Fruit fly (Drosophila melanogaster) whole organism, embryonic: ENCODE data around the gene CG34298.
A peak's percentile ranks its signal among the peaks of the same experiment; 100 is the strongest.

Experiments
- Antp ChIP-seq: fragments of 200-800 bp; sonication (Bioruptor generic); optimal IDR thresholded peaks from 3 replicates; lab custom pipeline; 2016; ENCODE audit warnings: missing biosample characterization, missing genetic modification characterization
- Atf3 ChIP-seq: fragments of 200-800 bp; sonication (Bioruptor generic); optimal IDR thresholded peaks from 3 replicates; lab custom pipeline; 2016; ENCODE audit warnings: missing biosample characterization, missing genetic modification characterization
- CG1024 ChIP-seq: fragments of 200-800 bp; sonication (Bioruptor generic); IDR thresholded peaks from 2 replicates; pipeline ENCODE4 v1.3.6; 2022; ENCODE audit warnings: missing biosample characterization, missing genetic modification characterization
- CG11093 ChIP-seq: fragments of 200-800 bp; sonication (Bioruptor generic); IDR thresholded peaks from 3 replicates; pipeline ENCODE4 v1.3.6; 2022; ENCODE audit warnings: missing biosample characterization, missing genetic modification characterization
- CG14441 ChIP-seq: fragments of 200-800 bp; sonication (Bioruptor generic); IDR thresholded peaks from 2 replicates; pipeline ENCODE4 v1.3.6; 2022; ENCODE audit warnings: missing biosample characterization, missing genetic modification characterization
- CG16863 ChIP-seq: fragments of 200-800 bp; sonication (Bioruptor generic); optimal IDR thresholded peaks from 3 replicates; lab custom pipeline; 2016; ENCODE audit warnings: missing biosample characterization, missing genetic modification characterization
- CG18476 ChIP-seq: fragments of 200-800 bp; sonication (Bioruptor generic); optimal IDR thresholded peaks from 2 replicates; lab custom pipeline; 2016; ENCODE audit warnings: missing biosample characterization, mild to moderate bottlenecking, missing genetic modification characterization
- CG2120 ChIP-seq: fragments of 200-800 bp; sonication (Bioruptor generic); optimal IDR thresholded peaks from 3 replicates; lab custom pipeline; 2016; ENCODE audit warnings: missing biosample characterization, missing genetic modification characterization
- CG31224 ChIP-seq: fragments of 200-800 bp; sonication (Bioruptor generic); IDR thresholded peaks from 2 replicates; pipeline ENCODE4 v1.3.6; 2022; ENCODE audit warnings: missing biosample characterization, missing genetic modification characterization
- CG33557 ChIP-seq: fragments of 200-800 bp; sonication (Bioruptor generic); optimal IDR thresholded peaks from 2 replicates; lab custom pipeline; 2019; ENCODE audit warnings: missing biosample characterization, mild to moderate bottlenecking, missing genetic modification characterization, moderate library complexity
- CG4617 ChIP-seq: fragments of 200-800 bp; sonication (Bioruptor generic); optimal IDR thresholded peaks from 3 replicates; lab custom pipeline; 2016; ENCODE audit warnings: missing biosample characterization, missing genetic modification characterization, borderline replicate concordance
- CG4707 ChIP-seq: fragments of 200-800 bp; sonication (Bioruptor generic); optimal IDR thresholded peaks from 2 replicates; lab custom pipeline; 2018; ENCODE audit warnings: missing biosample characterization, mild to moderate bottlenecking, missing genetic modification characterization, moderate library complexity
- CG6654 ChIP-seq: fragments of 200-800 bp; sonication (Bioruptor generic); optimal IDR thresholded peaks from 2 replicates; lab custom pipeline; 2017; ENCODE audit warnings: missing biosample characterization, mild to moderate bottlenecking, missing genetic modification characterization
- CG6683 ChIP-seq: fragments of 200-800 bp; sonication (Bioruptor generic); optimal IDR thresholded peaks from 2 replicates; lab custom pipeline; 2017; ENCODE audit warnings: missing biosample characterization, mild to moderate bottlenecking, missing genetic modification characterization, missing genetic modification reagents
- CG8765 ChIP-seq: fragments of 200-800 bp; sonication (Bioruptor generic); IDR thresholded peaks from 2 replicates; pipeline ENCODE4 v1.3.6; 2022; ENCODE audit warnings: missing biosample characterization, missing genetic modification characterization
- CG8924 ChIP-seq: fragments of 200-800 bp; optimal IDR thresholded peaks from 3 replicates; lab custom pipeline; 2019; ENCODE audit warnings: missing biosample characterization, mild to moderate bottlenecking, missing genetic modification characterization, moderate library complexity
- CG9609 ChIP-seq: fragments of 200-800 bp; sonication (Bioruptor generic); optimal IDR thresholded peaks from 3 replicates; lab custom pipeline; 2016; ENCODE audit warnings: missing biosample characterization, missing genetic modification characterization
- Chrac-16 ChIP-seq: fragments of 200-800 bp; sonication (Bioruptor generic); optimal IDR thresholded peaks from 3 replicates; lab custom pipeline; 2016; ENCODE audit warnings: missing biosample characterization, missing genetic modification characterization
- CrebB ChIP-seq: fragments of 200-800 bp; sonication (Bioruptor generic); optimal IDR thresholded peaks from 3 replicates; lab custom pipeline; 2018; ENCODE audit warnings: missing biosample characterization, mild to moderate bottlenecking, missing genetic modification characterization
- Doc3 ChIP-seq: fragments of 200-800 bp; sonication (Bioruptor generic); IDR thresholded peaks from 3 replicates; pipeline ENCODE4 v1.3.6; 2022; ENCODE audit warnings: missing biosample characterization, missing genetic modification characterization; ENCODE audit not compliant: partially characterized antibody
- Fer2 ChIP-seq: fragments of 200-800 bp; sonication (Bioruptor generic); optimal IDR thresholded peaks from 2 replicates; lab custom pipeline; 2018; ENCODE audit warnings: missing biosample characterization, mild to moderate bottlenecking, missing genetic modification characterization, moderate library complexity
- HmgZ ChIP-seq: fragments of 200-800 bp; sonication (Bioruptor generic); optimal IDR thresholded peaks from 2 replicates; lab custom pipeline; 2018; ENCODE audit warnings: missing biosample characterization, mild to moderate bottlenecking, missing genetic modification characterization
- Hr3 ChIP-seq: fragments of 200-800 bp; sonication (Bioruptor generic); optimal IDR thresholded peaks from 3 replicates; lab custom pipeline; 2016; ENCODE audit warnings: missing biosample characterization, missing genetic modification characterization
- Hr51 ChIP-seq, 2 experiments: fragments of 200-800 bp; sonication (Bioruptor generic); optimal IDR thresholded peaks; 2 replicates in 1 of 2; 3 replicates in 1 of 2; lab custom pipeline; 2016 to 2018; ENCODE audit warnings: missing biosample characterization in 2 of 2, missing genetic modification characterization in 2 of 2, mild to moderate bottlenecking in 1 of 2, moderate library complexity in 1 of 2
- Neu2 ChIP-seq: fragments of 200-800 bp; sonication (Bioruptor generic); optimal IDR thresholded peaks from 3 replicates; lab custom pipeline; 2016; ENCODE audit warnings: missing biosample characterization, missing genetic modification characterization, borderline replicate concordance
- Nf-YC ChIP-seq: fragments of 200-800 bp; optimal IDR thresholded peaks from 3 replicates; lab custom pipeline; 2019; ENCODE audit warnings: missing biosample characterization, mild to moderate bottlenecking, missing genetic modification characterization, moderate library complexity
- Opbp ChIP-seq: fragments of 200-800 bp; sonication (Bioruptor generic); IDR thresholded peaks from 3 replicates; pipeline ENCODE4 v1.3.6; 2022; ENCODE audit warnings: missing biosample characterization, missing genetic modification characterization; ENCODE audit not compliant: partially characterized antibody
- Side ChIP-seq: fragments of 200-800 bp; sonication (Bioruptor generic); optimal IDR thresholded peaks from 2 replicates; lab custom pipeline; 2016; ENCODE audit warnings: missing biosample characterization, missing genetic modification characterization
- Ssrp ChIP-seq: fragments of 200-800 bp; sonication (Bioruptor generic); optimal IDR thresholded peaks from 2 replicates; lab custom pipeline; 2018; ENCODE audit warnings: missing biosample characterization, mild to moderate bottlenecking, missing genetic modification characterization, moderate library complexity
- ac ChIP-seq: fragments of 200-800 bp; sonication (Bioruptor generic); optimal IDR thresholded peaks from 3 replicates; lab custom pipeline; 2017; ENCODE audit warnings: missing biosample characterization, mild to moderate bottlenecking, missing genetic modification characterization
- ase ChIP-seq: fragments of 200-800 bp; sonication (Bioruptor generic); IDR thresholded peaks from 3 replicates; pipeline ENCODE4 v1.3.6; 2022; ENCODE audit warnings: missing biosample characterization, missing genetic modification characterization
- ci ChIP-seq: fragments of 200-800 bp; sonication (Bioruptor generic); IDR thresholded peaks from 3 replicates; pipeline ENCODE4 v1.3.6; 2022; ENCODE audit warnings: missing biosample characterization, missing genetic modification characterization
- corto ChIP-seq: fragments of 200-800 bp; sonication (Bioruptor generic); optimal IDR thresholded peaks from 2 replicates; lab custom pipeline; 2016; ENCODE audit warnings: missing biosample characterization, mild to moderate bottlenecking, missing genetic modification characterization, moderate library complexity
- fd64A ChIP-seq: fragments of 200-800 bp; sonication (Bioruptor generic); optimal IDR thresholded peaks from 3 replicates; lab custom pipeline; 2018; ENCODE audit warnings: missing biosample characterization, mild to moderate bottlenecking, missing genetic modification characterization
- ham ChIP-seq: fragments of 200-800 bp; sonication (Bioruptor generic); IDR thresholded peaks from 2 replicates; pipeline ENCODE4 v1.3.6; 2022; ENCODE audit warnings: missing biosample characterization, missing genetic modification characterization
- kah ChIP-seq: fragments of 200-800 bp; sonication (Bioruptor generic); optimal IDR thresholded peaks from 2 replicates; lab custom pipeline; 2018; ENCODE audit warnings: missing biosample characterization, mild to moderate bottlenecking, missing genetic modification characterization
- ken ChIP-seq: fragments of 200-800 bp; sonication (Bioruptor generic); IDR thresholded peaks from 3 replicates; pipeline ENCODE4 v1.3.6; 2022; ENCODE audit warnings: missing biosample characterization, missing genetic modification characterization
- luna ChIP-seq: fragments of 200-800 bp; sonication (Bioruptor generic); optimal IDR thresholded peaks from 2 replicates; lab custom pipeline; 2016; ENCODE audit warnings: missing biosample characterization, missing genetic modification characterization
- mirr ChIP-seq: fragments of 200-800 bp; sonication (Bioruptor generic); optimal IDR thresholded peaks from 3 replicates; lab custom pipeline; 2018; ENCODE audit warnings: missing biosample characterization, mild to moderate bottlenecking, missing genetic modification characterization
- mld ChIP-seq: fragments of 200-800 bp; sonication (Bioruptor generic); IDR thresholded peaks from 3 replicates; pipeline ENCODE4 v1.3.6; 2022; ENCODE audit warnings: missing biosample characterization, missing genetic modification characterization; ENCODE audit not compliant: partially characterized antibody
- nmo ChIP-seq: fragments of 200-800 bp; sonication (Bioruptor generic); optimal IDR thresholded peaks from 2 replicates; lab custom pipeline; 2018; ENCODE audit warnings: missing biosample characterization, mild to moderate bottlenecking, missing genetic modification characterization, moderate library complexity
- nom ChIP-seq: fragments of 200-800 bp; sonication (Bioruptor generic); optimal IDR thresholded peaks from 2 replicates; lab custom pipeline; 2017; ENCODE audit warnings: missing biosample characterization, missing genetic modification characterization, mild to moderate bottlenecking, moderate library complexity, missing genetic modification reagents
- pho ChIP-seq: fragments of 200-800 bp; sonication (Bioruptor generic); optimal IDR thresholded peaks from 2 replicates; lab custom pipeline; 2016; ENCODE audit warnings: missing biosample characterization, missing genetic modification characterization
- ranshi ChIP-seq: fragments of 200-800 bp; sonication (Bioruptor generic); IDR thresholded peaks from 2 replicates; pipeline ENCODE4 v1.3.6; 2022; ENCODE audit warnings: missing biosample characterization, missing genetic modification characterization
- row ChIP-seq: fragments of 200-800 bp; sonication (Bioruptor generic); IDR thresholded peaks from 3 replicates; pipeline ENCODE4 v1.3.6; 2022; ENCODE audit warnings: missing biosample characterization, missing genetic modification characterization
- seq ChIP-seq: fragments of 200-800 bp; sonication (Bioruptor generic); IDR thresholded peaks from 2 replicates; pipeline ENCODE4 v1.3.6; 2022; ENCODE audit warnings: missing biosample characterization, missing genetic modification characterization
- sr ChIP-seq: fragments of 200-800 bp; sonication (Bioruptor generic); IDR thresholded peaks from 3 replicates; pipeline ENCODE4 v1.3.6; 2022; ENCODE audit warnings: missing biosample characterization, missing genetic modification characterization
- toy ChIP-seq: fragments of 200-800 bp; sonication (Bioruptor generic); IDR thresholded peaks from 2 replicates; pipeline ENCODE4 v1.3.6; 2022; ENCODE audit warnings: missing biosample characterization, missing genetic modification characterization
- tx ChIP-seq: fragments of 200-800 bp; sonication (Bioruptor generic); optimal IDR thresholded peaks from 2 replicates; lab custom pipeline; 2016; ENCODE audit warnings: missing biosample characterization, missing genetic modification characterization

Gene CG34298

DNA sequence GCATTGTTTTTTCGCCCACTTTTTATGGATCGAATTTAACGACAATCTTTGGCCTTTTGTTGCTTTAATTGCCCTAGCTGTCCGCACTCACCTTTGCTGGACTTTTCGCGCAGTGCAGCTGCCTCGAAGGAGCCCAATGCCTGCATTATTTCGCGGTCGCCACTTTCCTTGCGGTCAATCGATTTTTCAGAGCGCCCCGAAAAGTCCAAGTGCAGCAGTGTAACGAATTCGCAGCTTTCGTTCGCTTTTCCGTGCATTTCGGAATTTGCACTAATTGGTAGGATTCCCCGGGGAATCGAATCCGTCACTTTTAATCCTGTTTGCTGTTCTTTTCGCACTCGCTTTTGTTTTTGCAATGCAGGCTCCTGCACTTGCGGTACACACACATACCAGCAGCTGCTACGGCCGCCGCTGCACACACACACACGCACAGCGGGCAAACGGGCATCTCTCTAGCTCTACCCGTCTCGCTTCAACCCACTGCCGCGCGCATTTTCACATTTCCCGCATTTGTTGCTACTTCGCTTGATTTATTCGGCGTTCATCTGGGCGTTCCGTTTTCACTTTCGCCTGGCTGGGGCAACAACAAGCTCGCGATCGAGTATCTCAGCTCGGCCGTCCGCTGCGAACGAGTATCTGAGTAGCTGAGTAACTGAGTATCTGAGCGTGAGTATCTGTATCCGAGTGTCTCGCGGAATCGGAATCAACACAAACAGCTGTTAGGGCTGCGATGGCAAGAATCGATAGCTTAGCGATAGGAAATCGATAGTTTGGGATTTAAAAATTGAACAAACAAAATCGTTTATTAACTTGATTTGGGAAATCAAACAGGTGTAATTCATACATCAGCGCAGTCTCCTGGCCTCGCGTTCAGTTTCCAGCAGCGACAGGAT is 22.2 kb downstream of the CG34298 start, which contains the start of gene Mgat2 (continued):
- TF ChIP-seq fd64A (GFP tag; lab: Kevin White, UChicago) (peak; percentile 67), Antp (no peak), kah (peak; percentile 58), Nf-YC (peak; percentile 55), Side (peak; percentile 63), CG4707 (GFP tag; lab: Kevin White, UChicago) (peak; percentile 62), CG4617 (GFP tag; lab: Kevin White, UChicago) (peak; percentile 12), nom (peak; percentile 65), HmgZ (peak; percentile 69), CG33557 (peak; percentile 85), ase (GFP tag; lab: Robert Waterston, UW) (no peak), ham (no peak), Hr3 (GFP tag; lab: Kevin White, UChicago) (no peak), ranshi (GFP tag; lab: Robert Waterston, UW) (no peak; the same call in 1 of the 2 replicates), Opbp (GFP tag; lab: Robert Waterston, UW) (peak; percentile 81), row (GFP tag; lab: Robert Waterston, UW) (no peak), ken (GFP tag; lab: Robert Waterston, UW) (no peak), CG8924 (tag; lab: Kevin White, UChicago) (peak; percentile 83), CG6654 (GFP tag; lab: Kevin White, UChicago) (no peak), CG9609 (GFP tag; lab: Kevin White, UChicago) (no peak), CG14441 (GFP tag; lab: Robert Waterston, UW) (no peak), CG31224 (GFP tag; lab: Robert Waterston, UW) (no peak), seq (no peak), CG16863 (GFP tag; lab: Kevin White, UChicago) (peak; percentile 97), nmo (GFP tag; lab: Kevin White, UChicago) (no peak), CG2120 (no peak), Doc3 (peak; percentile 94), pho (GFP tag; lab: Kevin White, UChicago) (no peak), CG6683 (GFP tag; lab: Kevin White, UChicago) (peak; percentile 10), ac (GFP tag; lab: Kevin White, UChicago) (peak; percentile 51), toy (GFP tag; lab: Robert Waterston, UW) (no peak), mld (peak; percentile 77; the same call in 2 of the 3 replicates), Neu2 (GFP tag; lab: Kevin White, UChicago) (no peak), CG18476 (GFP tag; lab: Kevin White, UChicago) (no peak), corto (no peak), mirr (GFP tag; lab: Kevin White, UChicago) (peak; percentile 74), Hr51 (GFP tag; optimal IDR thresholded peaks at IDR 0.05; lab: Kevin White, UChicago) (no peak), luna (no peak), Fer2 (tag; lab: Kevin White, UChicago) (no peak), sr (0 out of 3 replicates have a peak, but pooled peaks have one; percentile 35), CG11093 (GFP tag; lab: Robert Waterston, UW) (no peak), ci (GFP tag; lab: Robert Waterston, UW) (peak; percentile 78), Chrac-16 (GFP tag; lab: Kevin White, UChicago) (no peak), Atf3 (GFP tag; lab: Kevin White, UChicago) (no peak), Ssrp (tag; lab: Kevin White, UChicago) (no peak), CG1024 (GFP tag; lab: Robert Waterston, UW) (no peak; the same call in 1 of the 2 replicates), tx (no peak), CG8765 (GFP tag; lab: Robert Waterston, UW) (no peak), CrebB (tag; lab: Kevin White, UChicago) (peak; percentile 47)
